Worm (Caenorhabditis elegans): ENCODE data around the gene C12D8.20.

C12D8.20 gene

ce11 chrV:10241121-10241803 is 19.2 kb downstream of the C12D8.20 start, which contains the start of the genes C12D8.21 and col-148:
Gene C12D8.21, minus strand, starts transcription at chrV:10241188.
Gene col-148, plus strand, starts transcription at chrV:10241753.
- TF ChIP-seq hlh-6 (tag; optimal IDR thresholded peaks at IDR 0.05) = no peak
- no peak for TF ChIP-seq fax-1 (tag; optimal IDR thresholded peaks at IDR 0.05)
- TF ChIP-seq ceh-34 (tag; optimal IDR thresholded peaks at IDR 0.05) = no peak
- TF ChIP-seq ceh-48 (tag; optimal IDR thresholded peaks at IDR 0.05) = no peak
- no peak for TF ChIP-seq K02D7.2 (tag; optimal IDR thresholded peaks at IDR 0.05)
- no peak for TF ChIP-seq ceh-19 (GFP tag; optimal IDR thresholded peaks at IDR 0.05)
- no peak for TF ChIP-seq tbx-2 (tag; optimal IDR thresholded peaks at IDR 0.05)
- TF ChIP-seq nfya-1 (tag; optimal IDR thresholded peaks at IDR 0.05) = no peak
- no peak for TF ChIP-seq ztf-16 (tag; optimal IDR thresholded peaks at IDR 0.05)
- no peak for TF ChIP-seq C08G9.2 (tag; optimal IDR thresholded peaks at IDR 0.05)
- no peak for TF ChIP-seq sdc-2 (tag; optimal IDR thresholded peaks at IDR 0.05)
- no peak for TF ChIP-seq ceh-30 (tag; optimal IDR thresholded peaks at IDR 0.05)
- TF ChIP-seq hlh-8 (tag; optimal IDR thresholded peaks at IDR 0.05) = no peak
- no peak for TF ChIP-seq ceh-2 (tag; optimal IDR thresholded peaks at IDR 0.05)
- no peak for TF ChIP-seq C38D4.7 (GFP tag; optimal IDR thresholded peaks at IDR 0.05)
- TF ChIP-seq eyg-1 (tag; optimal IDR thresholded peaks at IDR 0.05) = no peak
- no peak for TF ChIP-seq sox-2 (GFP tag; IDR thresholded peaks at IDR 0.05)
- no peak for TF ChIP-seq ref-2 (tag; optimal IDR thresholded peaks at IDR 0.05)
- no peak for TF ChIP-seq ets-4 (tag; optimal IDR thresholded peaks at IDR 0.05)

DNA sequence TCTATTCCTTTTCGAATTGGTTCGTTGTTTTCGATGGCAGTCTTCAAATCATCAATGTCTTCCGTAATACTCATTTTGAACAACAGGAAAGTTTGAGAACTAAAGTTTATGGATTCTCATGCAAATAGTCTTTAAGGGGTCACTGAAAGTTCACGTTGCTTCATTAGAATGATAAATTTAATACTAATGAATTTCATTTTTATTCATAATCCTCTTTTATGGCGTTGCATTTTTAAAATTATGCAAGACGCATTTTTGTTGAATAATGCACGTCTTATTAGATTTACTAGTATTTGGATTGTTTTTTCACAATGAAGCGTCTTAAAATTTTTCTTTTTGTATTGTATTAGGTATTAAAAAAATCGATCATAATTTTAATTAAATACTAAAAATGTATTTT is 21.0 kb downstream of the C12D8.20 start, which contains the start of gene C12D8.9:
Gene C12D8.9, minus strand, starts transcription at position 101 of the 400 bp plus-strand sequence.
- no peak for TF ChIP-seq K09A11.1 (tag; optimal IDR thresholded peaks at IDR 0.05; ENCODE audit: insufficient read depth)
- no peak for TF ChIP-seq ref-2 (tag; optimal IDR thresholded peaks at IDR 0.05)
- no peak for TF ChIP-seq mec-3 (tag; optimal IDR thresholded peaks at IDR 0.05; ENCODE audit: borderline replicate concordance)
- TF ChIP-seq sox-2 (GFP tag; IDR thresholded peaks at IDR 0.05) = no peak
- no peak for TF ChIP-seq unc-86 (tag; optimal IDR thresholded peaks at IDR 0.05)
- TF ChIP-seq dve-1 (tag; optimal IDR thresholded peaks at IDR 0.05) = no peak
- TF ChIP-seq pha-4 (tag; optimal IDR thresholded peaks at IDR 0.05) = no peak
- TF ChIP-seq odd-2 (tag; optimal IDR thresholded peaks at IDR 0.05) = no peak
- no peak for TF ChIP-seq che-1 (tag; optimal IDR thresholded peaks at IDR 0.05)
- TF ChIP-seq ceh-6 (GFP tag; optimal IDR thresholded peaks at IDR 0.05) = no peak
- no peak for TF ChIP-seq pax-1 (tag; optimal IDR thresholded peaks at IDR 0.05)
- no peak for TF ChIP-seq lim-6 (tag; optimal IDR thresholded peaks at IDR 0.05)
- no peak for TF ChIP-seq ceh-2 (tag; optimal IDR thresholded peaks at IDR 0.05)
- TF ChIP-seq rnt-1 (tag; optimal IDR thresholded peaks at IDR 0.05) = no peak
- TF ChIP-seq unc-3 (GFP tag; conservative IDR thresholded peaks at IDR 0.05) = no peak
- no peak for TF ChIP-seq unc-3 (tag; optimal IDR thresholded peaks at IDR 0.05)
- TF ChIP-seq ceh-31 (tag; optimal IDR thresholded peaks at IDR 0.05) = no peak
- no peak for TF ChIP-seq ceh-34 (tag; optimal IDR thresholded peaks at IDR 0.05)

ce11 chrV:10244018-10244720 is 22.1 kb downstream of the C12D8.20 start:
- no peak for TF ChIP-seq lim-6 (tag; optimal IDR thresholded peaks at IDR 0.05)
- TF ChIP-seq ceh-2 (tag; optimal IDR thresholded peaks at IDR 0.05) = no peak
- TF ChIP-seq elt-2 (tag; optimal IDR thresholded peaks at IDR 0.05) = peak; percentile 76

DNA sequence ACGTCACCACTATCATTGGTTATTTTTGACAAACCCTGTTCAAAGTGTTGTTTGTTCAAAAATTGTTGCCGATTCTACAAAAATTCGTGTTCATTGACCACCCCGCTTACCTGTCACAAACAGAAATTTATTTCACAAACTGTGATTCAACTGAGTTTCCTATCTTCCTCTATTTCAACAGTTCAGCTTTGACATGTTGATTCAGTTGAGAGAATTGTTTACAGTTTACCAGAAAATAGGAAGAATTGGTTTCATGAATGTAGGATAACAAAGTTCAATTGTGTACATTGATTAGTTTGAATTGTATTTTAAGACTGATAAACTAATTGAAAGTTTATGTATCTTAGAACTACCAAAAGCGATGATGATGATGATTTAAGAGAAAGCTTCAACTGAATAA is 23.5 kb downstream of the C12D8.20 start:
- TF ChIP-seq eyg-1 (tag; optimal IDR thresholded peaks at IDR 0.05) (no peak), C38D4.7 (GFP tag; optimal IDR thresholded peaks at IDR 0.05) (no peak), che-1 (tag; optimal IDR thresholded peaks at IDR 0.05) (no peak)

All from whole organism, late embryonic.